Fruit fly (Drosophila melanogaster) whole organism, embryonic: ENCODE results near the gene CG8128.

Experiments
- Adf1 ChIP-seq: fragments of 200-800 bp; sonication (Bioruptor generic); IDR thresholded peaks from 2 replicates; pipeline ENCODE4 v1.3.6; 2022; ENCODE audit warnings: missing biosample characterization, missing genetic modification characterization
- Aef1 ChIP-seq: fragments of 200-800 bp; sonication (Bioruptor generic); IDR thresholded peaks from 3 replicates; pipeline ENCODE4 v1.3.6; 2022; ENCODE audit warnings: missing biosample characterization, missing genetic modification characterization
- Asciz ChIP-seq: fragments of 200-800 bp; sonication (Bioruptor generic); optimal IDR thresholded peaks from 2 replicates; lab custom pipeline; 2017; ENCODE audit warnings: missing biosample characterization, mild to moderate bottlenecking, missing genetic modification characterization, missing genetic modification reagents
- Atf-2 ChIP-seq: fragments of 200-800 bp; sonication (Bioruptor generic); optimal IDR thresholded peaks from 2 replicates; lab custom pipeline; 2016; ENCODE audit warnings: missing biosample characterization, missing genetic modification characterization
- Blimp-1 ChIP-seq: fragments of 200-800 bp; sonication (Bioruptor generic); optimal IDR thresholded peaks from 3 replicates; lab custom pipeline; 2018; ENCODE audit warnings: missing biosample characterization, missing genetic modification characterization, mild to moderate bottlenecking, moderate library complexity, missing genetic modification reagents
- CG10267 ChIP-seq: fragments of 200-800 bp; sonication (Bioruptor generic); optimal IDR thresholded peaks from 2 replicates; lab custom pipeline; 2018; ENCODE audit warnings: missing biosample characterization, mild to moderate bottlenecking, missing genetic modification characterization, moderate library complexity
- CG10321 ChIP-seq: fragments of 200-800 bp; sonication (Bioruptor generic); IDR thresholded peaks from 2 replicates; pipeline ENCODE4 v1.3.6; 2022; ENCODE audit warnings: missing biosample characterization, missing genetic modification characterization
- CG11398 ChIP-seq: fragments of 200-800 bp; sonication (Bioruptor generic); optimal IDR thresholded peaks from 2 replicates; lab custom pipeline; 2016; ENCODE audit warnings: missing biosample characterization, missing genetic modification characterization
- CG11504 ChIP-seq: fragments of 200-800 bp; sonication (Bioruptor generic); optimal IDR thresholded peaks from 3 replicates; lab custom pipeline; 2019; ENCODE audit warnings: missing biosample characterization, mild to moderate bottlenecking, missing genetic modification characterization, moderate library complexity
- CG12071 ChIP-seq: fragments of 200-800 bp; sonication (Bioruptor generic); optimal IDR thresholded peaks from 3 replicates; lab custom pipeline; 2018; ENCODE audit warnings: missing biosample characterization, mild to moderate bottlenecking, missing genetic modification characterization
- CG1529 ChIP-seq: fragments of 200-800 bp; sonication (Bioruptor generic); optimal IDR thresholded peaks from 3 replicates; lab custom pipeline; 2018; ENCODE audit warnings: missing biosample characterization, missing genetic modification characterization
- CG17328 ChIP-seq: fragments of 200-800 bp; sonication (Bioruptor generic); IDR thresholded peaks from 2 replicates; pipeline ENCODE4 v1.3.6; 2022; ENCODE audit warnings: missing biosample characterization, missing genetic modification characterization
- CG17361 ChIP-seq: fragments of 200-800 bp; sonication (Bioruptor generic); IDR thresholded peaks from 3 replicates; pipeline ENCODE4 v1.3.6; 2022; ENCODE audit warnings: missing biosample characterization, missing genetic modification characterization
- CG17802 ChIP-seq: fragments of 200-800 bp; sonication (Bioruptor generic); optimal IDR thresholded peaks from 2 replicates; lab custom pipeline; 2018; ENCODE audit warnings: missing biosample characterization, mild to moderate bottlenecking, missing genetic modification characterization, moderate library complexity
- CG18262 ChIP-seq: fragments of 200-800 bp; optimal IDR thresholded peaks from 3 replicates; lab custom pipeline; 2019; ENCODE audit warnings: missing biosample characterization, mild to moderate bottlenecking, missing genetic modification characterization, moderate library complexity
- CG1832 ChIP-seq: fragments of 200-800 bp; sonication (Bioruptor generic); optimal IDR thresholded peaks from 2 replicates; lab custom pipeline; 2017; ENCODE audit warnings: missing biosample characterization, mild to moderate bottlenecking, missing genetic modification characterization, inconsistent platforms
- CG2875 ChIP-seq: fragments of 200-800 bp; sonication (Bioruptor generic); optimal IDR thresholded peaks from 2 replicates; lab custom pipeline; 2017; ENCODE audit warnings: missing biosample characterization, mild to moderate bottlenecking, missing genetic modification characterization, missing genetic modification reagents
- CG33557 ChIP-seq: fragments of 200-800 bp; sonication (Bioruptor generic); optimal IDR thresholded peaks from 2 replicates; lab custom pipeline; 2019; ENCODE audit warnings: missing biosample characterization, mild to moderate bottlenecking, missing genetic modification characterization, moderate library complexity
- CG34376 ChIP-seq: fragments of 200-800 bp; sonication (Bioruptor generic); optimal IDR thresholded peaks from 2 replicates; lab custom pipeline; 2018; ENCODE audit warnings: missing biosample characterization, mild to moderate bottlenecking, missing genetic modification characterization
- CG6254 ChIP-seq: fragments of 200-800 bp; sonication (Bioruptor generic); optimal IDR thresholded peaks from 3 replicates; lab custom pipeline; 2017; ENCODE audit warnings: mild to moderate bottlenecking, missing biosample characterization, missing genetic modification reagents, missing genetic modification characterization
- CG6683 ChIP-seq: fragments of 200-800 bp; sonication (Bioruptor generic); optimal IDR thresholded peaks from 2 replicates; lab custom pipeline; 2017; ENCODE audit warnings: missing biosample characterization, mild to moderate bottlenecking, missing genetic modification characterization, missing genetic modification reagents
- CG7357 ChIP-seq: fragments of 200-800 bp; sonication (Bioruptor generic); IDR thresholded peaks from 3 replicates; pipeline ENCODE4 v1.3.6; 2022; ENCODE audit warnings: missing biosample characterization, missing genetic modification characterization
- CG7745 ChIP-seq: fragments of 200-800 bp; sonication (Bioruptor generic); optimal IDR thresholded peaks from 2 replicates; lab custom pipeline; 2018; ENCODE audit warnings: missing biosample characterization, mild to moderate bottlenecking, missing genetic modification characterization, moderate library complexity
- CG7839 ChIP-seq: fragments of 200-800 bp; sonication (Bioruptor generic); optimal IDR thresholded peaks from 3 replicates; lab custom pipeline; 2018; ENCODE audit warnings: missing biosample characterization, mild to moderate bottlenecking, missing genetic modification characterization, moderate library complexity
- CG8924 ChIP-seq: fragments of 200-800 bp; optimal IDR thresholded peaks from 3 replicates; lab custom pipeline; 2019; ENCODE audit warnings: missing biosample characterization, mild to moderate bottlenecking, missing genetic modification characterization, moderate library complexity
- CG9437 ChIP-seq: fragments of 200-800 bp; sonication (Bioruptor generic); optimal IDR thresholded peaks from 2 replicates; lab custom pipeline; 2018; ENCODE audit warnings: missing biosample characterization, mild to moderate bottlenecking, missing genetic modification characterization
- CG9876 ChIP-seq: fragments of 200-800 bp; sonication (Bioruptor generic); optimal IDR thresholded peaks from 2 replicates; lab custom pipeline; 2016; ENCODE audit warnings: missing biosample characterization, missing genetic modification characterization
- Elba2 ChIP-seq: fragments of 200-800 bp; sonication (Bioruptor generic); optimal IDR thresholded peaks from 3 replicates; lab custom pipeline; 2016; ENCODE audit warnings: missing biosample characterization, missing genetic modification characterization
- HLH4C ChIP-seq: fragments of 200-800 bp; sonication (Bioruptor generic); IDR thresholded peaks from 3 replicates; pipeline ENCODE4 v1.3.6; 2022; ENCODE audit warnings: missing biosample characterization, missing genetic modification characterization; ENCODE audit not compliant: partially characterized antibody
- Hr3 ChIP-seq: fragments of 200-800 bp; sonication (Bioruptor generic); optimal IDR thresholded peaks from 3 replicates; lab custom pipeline; 2016; ENCODE audit warnings: missing biosample characterization, missing genetic modification characterization
- Hr51 ChIP-seq, 2 experiments: fragments of 200-800 bp; sonication (Bioruptor generic); optimal IDR thresholded peaks; 2 replicates in 1 of 2; 3 replicates in 1 of 2; lab custom pipeline; 2016 to 2018; ENCODE audit warnings: missing biosample characterization in 2 of 2, missing genetic modification characterization in 2 of 2, mild to moderate bottlenecking in 1 of 2, moderate library complexity in 1 of 2
- Hsf ChIP-seq: fragments of 200-800 bp; sonication (Bioruptor generic); optimal IDR thresholded peaks from 3 replicates; lab custom pipeline; 2016; ENCODE audit warnings: missing biosample characterization, missing genetic modification characterization
- Six4 ChIP-seq: fragments of 200-800 bp; sonication (Bioruptor generic); optimal IDR thresholded peaks from 2 replicates; lab custom pipeline; 2016; ENCODE audit warnings: missing biosample characterization, missing genetic modification characterization
- Ssrp ChIP-seq: fragments of 200-800 bp; sonication (Bioruptor generic); optimal IDR thresholded peaks from 2 replicates; lab custom pipeline; 2018; ENCODE audit warnings: missing biosample characterization, mild to moderate bottlenecking, missing genetic modification characterization, moderate library complexity
- Vsx1 ChIP-seq: fragments of 200-800 bp; sonication (Bioruptor generic); optimal IDR thresholded peaks from 2 replicates; lab custom pipeline; 2017; ENCODE audit warnings: missing biosample characterization, mild to moderate bottlenecking, missing genetic modification characterization, missing genetic modification reagents
- bbx ChIP-seq: fragments of 200-800 bp; sonication (Bioruptor generic); IDR thresholded peaks from 2 replicates; pipeline ENCODE4 v1.3.6; 2022; ENCODE audit warnings: missing biosample characterization, missing genetic modification characterization; ENCODE audit not compliant: partially characterized antibody
- bcd ChIP-seq: fragments of 200-800 bp; sonication (Bioruptor generic); optimal IDR thresholded peaks from 2 replicates; lab custom pipeline; 2017; ENCODE audit warnings: missing biosample characterization, mild to moderate bottlenecking, missing genetic modification characterization
- bsh ChIP-seq, 2 experiments: fragments of 200-800 bp; sonication (Bioruptor generic); optimal IDR thresholded peaks; 2 replicates each; lab custom pipeline; 2017 to 2018; ENCODE audit warnings: mild to moderate bottlenecking in 2 of 2, missing biosample characterization in 2 of 2, missing genetic modification characterization in 2 of 2, moderate library complexity in 1 of 2
- croc ChIP-seq: fragments of 200-800 bp; sonication (Bioruptor generic); conservative IDR thresholded peaks from 3 replicates; pipeline ENCODE4 v1.3.6; 2022; ENCODE audit warnings: missing biosample characterization, missing genetic modification characterization
- dan ChIP-seq: fragments of 200-800 bp; sonication (Bioruptor generic); IDR thresholded peaks from 2 replicates; pipeline ENCODE4 v1.3.6; 2022; ENCODE audit warnings: missing biosample characterization, missing genetic modification characterization
- esg ChIP-seq: fragments of 200-800 bp; sonication (Bioruptor generic); conservative IDR thresholded peaks from 2 replicates; pipeline ENCODE4 v1.3.6; 2022; ENCODE audit warnings: missing biosample characterization, missing genetic modification characterization
- lola ChIP-seq, 3 experiments: fragments of >200 bp in 2 of 3; fragments of 200-800 bp in 1 of 3; sonication (Bioruptor generic) in 1 of 3; optimal IDR thresholded peaks; 2 replicates each; lab custom pipeline; 2017 to 2019; ENCODE audit warnings: missing biosample characterization in 3 of 3, missing genetic modification characterization in 3 of 3, mild to moderate bottlenecking in 1 of 3, moderate library complexity in 1 of 3
- odd ChIP-seq: fragments of 200-800 bp; sonication (Bioruptor generic); optimal IDR thresholded peaks from 2 replicates; lab custom pipeline; 2017; ENCODE audit warnings: missing biosample characterization, mild to moderate bottlenecking, missing genetic modification characterization
- org-1 ChIP-seq: fragments of 200-800 bp; sonication (Bioruptor generic); optimal IDR thresholded peaks from 2 replicates; lab custom pipeline; 2017; ENCODE audit warnings: missing biosample characterization, missing genetic modification characterization
- pb ChIP-seq: fragments of 200-800 bp; sonication (Bioruptor generic); optimal IDR thresholded peaks from 3 replicates; lab custom pipeline; 2016; ENCODE audit warnings: missing biosample characterization, missing genetic modification characterization
- pfk ChIP-seq: fragments of 200-800 bp; sonication (Bioruptor generic); optimal IDR thresholded peaks from 2 replicates; lab custom pipeline; 2018; ENCODE audit warnings: missing biosample characterization, mild to moderate bottlenecking, missing genetic modification characterization, moderate library complexity
- stc ChIP-seq: fragments of 200-800 bp; sonication (Bioruptor generic); IDR thresholded peaks from 2 replicates; pipeline ENCODE4 v1.3.6; 2022; ENCODE audit warnings: missing biosample characterization, missing genetic modification characterization
- unpg ChIP-seq: fragments of 200-800 bp; sonication (Bioruptor generic); optimal IDR thresholded peaks from 3 replicates; lab custom pipeline; 2018; ENCODE audit warnings: missing biosample characterization, mild to moderate bottlenecking, missing genetic modification characterization, moderate library complexity
- zen ChIP-seq: fragments of 200-800 bp; sonication (Bioruptor generic); optimal IDR thresholded peaks from 3 replicates; lab custom pipeline; 2018; ENCODE audit warnings: missing biosample characterization, mild to moderate bottlenecking, missing genetic modification characterization, moderate library complexity

CG8128 gene

dm6 chrX:15671026-15671563 lies 26.2 kb upstream of the CG8128 start, which contains the start of gene CG15646 (continued):
- TF ChIP-seq CG7839 (tag; lab: Kevin White, UChicago): peak; percentile 85
- TF ChIP-seq bbx: peak; percentile 71
- TF ChIP-seq Elba2 (GFP tag; lab: Kevin White, UChicago): peak; percentile 21
- no peak for TF ChIP-seq stc (GFP tag; lab: Robert Waterston, UW)
- TF ChIP-seq esg (GFP tag; lab: Robert Waterston, UW): 0 out of 2 replicates have a peak, but pooled peaks have one; percentile 5
- TF ChIP-seq CG17328: peak; percentile 64
- peak; percentile 88 for TF ChIP-seq CG8924
- peak in 1 of 2 experiments; percentile 84 for TF ChIP-seq bsh (GFP tag; optimal IDR thresholded peaks at IDR 0.05; lab: Kevin White, UChicago)
- peak; percentile 43 for TF ChIP-seq Asciz (GFP tag; lab: Kevin White, UChicago)
- TF ChIP-seq Atf-2 (GFP tag; lab: Kevin White, UChicago): no peak
- TF ChIP-seq CG10321: no peak
- peak; percentile 75 for TF ChIP-seq croc (GFP tag; lab: Robert Waterston, UW)
- TF ChIP-seq CG34376: no peak
- TF ChIP-seq dan (GFP tag; lab: Robert Waterston, UW): peak; percentile 54; the same call in 1 of the 2 replicates
- TF ChIP-seq CG18262 (tag; lab: Kevin White, UChicago): peak; percentile 95
- TF ChIP-seq bcd (GFP tag; lab: Kevin White, UChicago): peak; percentile 66
- peak; percentile 91 for TF ChIP-seq zen
- TF ChIP-seq pfk (GFP tag; lab: Kevin White, UChicago): no peak
- TF ChIP-seq Vsx1 (GFP tag; lab: Kevin White, UChicago): peak; percentile 35
- no peak for TF ChIP-seq CG6683
- peak; percentile 80 for TF ChIP-seq unpg (GFP tag; lab: Kevin White, UChicago)
- TF ChIP-seq CG2875: peak; percentile 57
- TF ChIP-seq CG11398: no peak
- peak; percentile 65 for TF ChIP-seq Hr3 (GFP tag; lab: Kevin White, UChicago)
- peak; percentile 65 for TF ChIP-seq odd (GFP tag; lab: Kevin White, UChicago)
- TF ChIP-seq Ssrp (tag; lab: Kevin White, UChicago): peak; percentile 84
- TF ChIP-seq Hr51 (GFP tag; optimal IDR thresholded peaks at IDR 0.05; lab: Kevin White, UChicago): peak in 1 of 2 experiments; percentile 59
- TF ChIP-seq CG33557 (GFP tag; lab: Kevin White, UChicago): peak; percentile 95
- no peak for TF ChIP-seq pb
- peak in 1 of 3 experiments; percentile 96 for TF ChIP-seq lola (GFP tag; optimal IDR thresholded peaks at IDR 0.05; lab: Kevin White, UChicago)
- TF ChIP-seq org-1 (GFP tag; lab: Kevin White, UChicago): peak; percentile 52
- no peak for TF ChIP-seq CG1832 (GFP tag; lab: Kevin White, UChicago)
- no peak for TF ChIP-seq Aef1 (GFP tag; lab: Robert Waterston, UW)
- peak; percentile 72 for TF ChIP-seq CG1529
- no peak for TF ChIP-seq Adf1 (GFP tag; lab: Robert Waterston, UW)
- TF ChIP-seq CG9876 (GFP tag; lab: Kevin White, UChicago): no peak
- TF ChIP-seq CG9437: peak; percentile 53
- peak; percentile 46 for TF ChIP-seq Six4 (GFP tag; lab: Kevin White, UChicago)
- peak; percentile 75 for TF ChIP-seq Blimp-1 (GFP tag; lab: Kevin White, UChicago)
- no peak for TF ChIP-seq CG7357 (GFP tag; lab: Robert Waterston, UW)
- peak; percentile 10 for TF ChIP-seq CG7745 (tag; lab: Kevin White, UChicago)
- TF ChIP-seq CG17361 (GFP tag; lab: Robert Waterston, UW): peak; percentile 93
- TF ChIP-seq CG17802 (tag; lab: Kevin White, UChicago): no peak
- no peak for TF ChIP-seq HLH4C (GFP tag; lab: Robert Waterston, UW)
- peak; percentile 57 for TF ChIP-seq CG6254
- peak; percentile 83 for TF ChIP-seq CG11504 (tag; lab: Kevin White, UChicago)
- peak; percentile 89 for TF ChIP-seq CG10267 (tag; lab: Kevin White, UChicago)
- TF ChIP-seq Hsf (GFP tag; lab: Kevin White, UChicago): peak; percentile 27
- no peak for TF ChIP-seq CG12071
